Worm (Caenorhabditis elegans): ENCODE results near the gene dgk-5.

DNA sequence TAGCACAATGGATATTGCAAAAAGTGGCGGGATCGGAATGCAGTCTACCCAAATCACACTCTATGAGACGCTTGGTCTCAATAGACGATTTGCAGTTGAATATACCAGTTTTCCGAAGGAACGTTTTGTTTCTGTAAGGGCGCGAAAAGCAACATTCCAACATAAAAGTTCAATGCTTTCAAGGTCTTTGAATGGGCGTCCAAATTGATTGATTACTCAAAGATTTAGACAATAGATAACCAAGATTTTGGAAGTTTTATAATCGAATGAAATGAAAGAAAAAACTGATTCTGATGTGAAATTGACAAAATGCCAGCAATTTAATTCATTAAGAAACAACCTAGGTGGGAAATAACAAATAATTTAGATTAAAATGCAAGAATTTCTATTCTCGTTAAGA is 51.7 kb downstream of the dgk-5 start:
- no peak for TF ChIP-seq mab-5 (tag; optimal IDR thresholded peaks at IDR 0.05)
- no peak for TF ChIP-seq nhr-28 (tag; optimal IDR thresholded peaks at IDR 0.05)
- TF ChIP-seq nhr-76 (tag; optimal IDR thresholded peaks at IDR 0.05) = no peak
